Worm (Caenorhabditis elegans) whole organism, midembryonic: Measurements from ENCODE around the gene nhr-52.

ENCODE experiments used
- T22C8.4 ChIP-seq: fragments of 200-800 bp; sonication (Bioruptor generic); IDR thresholded peaks from 2 replicates; pipeline ENCODE4 v1.3.6; 2022; ENCODE audit warnings: missing genetic modification characterization, missing compliant biosample characterization
- cog-1 ChIP-seq: sonication (generic microtip); optimal IDR thresholded peaks from 2 replicates; lab custom pipeline; 2016; ENCODE audit warnings: missing genetic modification characterization, missing compliant biosample characterization
- flt-1 ChIP-seq: fragments of 200-800 bp; sonication (Bioruptor generic); IDR thresholded peaks from 2 replicates; pipeline ENCODE4 v1.3.6; 2022; ENCODE audit warnings: missing genetic modification characterization, missing compliant biosample characterization
- klf-2 ChIP-seq: fragments of 200-800 bp; sonication (Bioruptor generic); conservative IDR thresholded peaks from 2 replicates; pipeline ENCODE4 v1.3.6; 2022; ENCODE audit warnings: missing genetic modification reagents, missing genetic modification characterization, missing compliant biosample characterization
- med-1 ChIP-seq: sonication (generic microtip); optimal IDR thresholded peaks from 2 replicates; lab custom pipeline; 2017; ENCODE audit warnings: missing genetic modification characterization, mild to moderate bottlenecking, missing compliant biosample characterization, antibody characterized with exemption, missing genetic modification reagents; ENCODE audit not compliant: insufficient read depth
- ref-1 ChIP-seq: fragments of 200-800 bp; sonication (Bioruptor generic); conservative IDR thresholded peaks from 2 replicates; pipeline ENCODE4 v1.3.6; 2022; ENCODE audit warnings: missing genetic modification reagents, missing genetic modification characterization, missing compliant biosample characterization
- tab-1 ChIP-seq: fragments of 200-800 bp; sonication (Bioruptor generic); IDR thresholded peaks from 2 replicates; pipeline ENCODE4 v1.3.6; 2022; ENCODE audit warnings: missing genetic modification characterization, missing compliant biosample characterization
- ztf-23 ChIP-seq: fragments of 200-800 bp; sonication (Bioruptor generic); IDR thresholded peaks from 2 replicates; pipeline ENCODE4 v1.3.6; 2022; ENCODE audit warnings: missing genetic modification reagents, missing genetic modification characterization, missing compliant biosample characterization
- ztf-29 ChIP-seq: fragments of 200-800 bp; sonication (Bioruptor generic); IDR thresholded peaks from 2 replicates; pipeline ENCODE4 v1.3.6; 2022; ENCODE audit warnings: missing genetic modification reagents, missing genetic modification characterization, missing compliant biosample characterization

ce11 chrV:15658262-15659060 is 18.9 kb upstream of the nhr-52 start:
- TF ChIP-seq med-1 (no peak), cog-1 (tag; lab: Kevin White, UChicago) (no peak), T22C8.4 (GFP tag; lab: Robert Waterston, UW) (no peak), flt-1 (GFP tag; lab: Robert Waterston, UW) (no peak), klf-2 (no peak), ztf-29 (GFP tag; lab: Robert Waterston, UW) (no peak), ztf-23 (GFP tag; lab: Robert Waterston, UW) (no peak), tab-1 (GFP tag; lab: Robert Waterston, UW) (no peak), ref-1 (no peak)
